In the genomic region with DNA sequence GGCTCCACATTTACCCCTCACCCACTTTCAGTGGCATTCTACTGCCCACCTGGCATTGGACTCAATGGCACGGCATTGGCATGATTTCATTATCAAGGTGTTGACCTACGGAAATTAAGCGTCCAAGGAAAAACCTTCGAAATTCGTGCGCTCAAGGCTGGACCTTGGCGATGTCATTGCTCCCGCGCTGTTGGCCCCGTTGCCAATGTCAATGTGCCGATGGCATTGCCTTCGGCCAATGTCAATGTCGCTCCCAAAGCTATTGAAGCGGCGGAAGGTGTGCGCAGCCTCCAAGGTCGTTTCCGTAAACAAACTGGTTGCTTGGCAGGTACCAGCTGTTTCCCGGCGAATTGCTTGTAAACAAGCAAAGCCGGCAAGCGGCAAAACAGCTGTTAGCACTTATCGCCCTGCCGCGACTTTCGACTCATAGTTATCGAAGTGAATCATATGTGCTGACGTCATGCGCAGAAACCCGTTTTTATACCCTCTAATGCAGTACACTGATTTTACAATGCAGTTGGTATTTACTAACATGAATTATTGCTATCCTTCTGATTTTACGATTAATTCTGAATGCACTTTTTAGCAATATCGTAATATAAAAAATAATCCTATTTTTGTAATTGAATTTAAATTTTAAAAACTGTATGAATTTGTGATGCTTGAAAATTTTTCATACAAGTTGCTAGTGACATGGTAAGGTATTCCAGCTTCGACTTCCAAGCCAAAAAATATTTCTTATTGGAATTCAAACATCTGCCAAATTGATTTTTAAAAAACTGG, we compare ENCODE assay signal across 1 fruit fly cellular context.
TF ChIP-seq lines count a peak whose summit lies in the region.

No protein-coding gene starts in this region.

TF ChIP-seq in whole organism, embryonic, 481 proteins besides CTCF, POLR2A, EP300 and RAD21 (continued from another document and continues in another):
- TF ChIP-seq CG7556 (GFP tag; optimal IDR thresholded peaks at IDR 0.05; lab: Kevin White, UChicago): peak; percentile 95
- TF ChIP-seq crc (GFP tag; optimal IDR thresholded peaks at IDR 0.05; lab: Kevin White, UChicago): peak; percentile 78
- peak; percentile 97 for TF ChIP-seq CoRest (tag; optimal IDR thresholded peaks at IDR 0.05; lab: Kevin White, UChicago)
- TF ChIP-seq Side (GFP tag; optimal IDR thresholded peaks at IDR 0.05; lab: Kevin White, UChicago): peak; percentile 78
- TF ChIP-seq Sry-β (GFP tag; optimal IDR thresholded peaks at IDR 0.05; lab: Kevin White, UChicago): peak; percentile 30
- peak; percentile 98 for TF ChIP-seq CG14441 (GFP tag; IDR thresholded peaks at IDR 0.05; lab: Robert Waterston, UW)
- peak; percentile 96 for TF ChIP-seq ind (GFP tag; optimal IDR thresholded peaks at IDR 0.05; lab: Kevin White, UChicago)
- peak; percentile 98 for TF ChIP-seq CG11456 (GFP tag; IDR thresholded peaks at IDR 0.05; lab: Robert Waterston, UW)
- no peak for TF ChIP-seq mld (GFP tag; IDR thresholded peaks at IDR 0.05; lab: Robert Waterston, UW; ENCODE audit: partially characterized antibody)
- TF ChIP-seq CG4730 (GFP tag; IDR thresholded peaks at IDR 0.05; lab: Robert Waterston, UW): peak; percentile 96
- TF ChIP-seq org-1 (GFP tag; optimal IDR thresholded peaks at IDR 0.05; lab: Kevin White, UChicago): peak; percentile 88
- peak in 1 of 2 experiments; percentile 74 for TF ChIP-seq tll (GFP tag; optimal IDR thresholded peaks at IDR 0.05; lab: Kevin White, UChicago)
- TF ChIP-seq CG9437 (GFP tag; optimal IDR thresholded peaks at IDR 0.05; lab: Kevin White, UChicago): peak; percentile 91
- TF ChIP-seq run (tag; optimal IDR thresholded peaks at IDR 0.05; lab: Kevin White, UChicago): peak; percentile 90
- TF ChIP-seq oc (tag; optimal IDR thresholded peaks at IDR 0.05; lab: Kevin White, UChicago): peak; percentile 95
- TF ChIP-seq exex (tag; optimal IDR thresholded peaks at IDR 0.05; lab: Kevin White, UChicago): peak; percentile 66
- TF ChIP-seq Awh (GFP tag; IDR thresholded peaks at IDR 0.05; lab: Robert Waterston, UW): peak; percentile 97
- TF ChIP-seq CG6854 (GFP tag; optimal IDR thresholded peaks at IDR 0.05; lab: Kevin White, UChicago): peak; percentile 92
- no peak for TF ChIP-seq prd (optimal IDR thresholded peaks at IDR 0.05; lab: Kevin White, UChicago)
- TF ChIP-seq prd (GFP tag; IDR thresholded peaks at IDR 0.05; lab: Robert Waterston, UW): peak; percentile 98
- TF ChIP-seq CG4404 (GFP tag; IDR thresholded peaks at IDR 0.05; lab: Robert Waterston, UW): peak; percentile 93
- TF ChIP-seq Mes4 (GFP tag; optimal IDR thresholded peaks at IDR 0.05; lab: Kevin White, UChicago): peak; percentile 84
- TF ChIP-seq zen2 (GFP tag; IDR thresholded peaks at IDR 0.05; lab: Robert Waterston, UW; ENCODE audit: partially characterized antibody): peak; percentile 81
- peak; percentile 83 for TF ChIP-seq CG8944 (GFP tag; optimal IDR thresholded peaks at IDR 0.05; lab: Kevin White, UChicago)
- peak; percentile 93 for TF ChIP-seq phol (tag; optimal IDR thresholded peaks at IDR 0.05; lab: Kevin White, UChicago)
- TF ChIP-seq sug (tag; optimal IDR thresholded peaks at IDR 0.05; lab: Kevin White, UChicago): peak; percentile 88
- no peak; the same call in 2 of the 3 replicates for TF ChIP-seq CG17361 (GFP tag; IDR thresholded peaks at IDR 0.05; lab: Robert Waterston, UW)
- TF ChIP-seq CG5953 (GFP tag; IDR thresholded peaks at IDR 0.05; lab: Robert Waterston, UW): peak; percentile 93
- peak; percentile 92 for TF ChIP-seq Taf1 (GFP tag; IDR thresholded peaks at IDR 0.05; lab: Robert Waterston, UW)
- peak; percentile 38 for TF ChIP-seq CG7745 (tag; optimal IDR thresholded peaks at IDR 0.05; lab: Kevin White, UChicago)
- TF ChIP-seq ATbp (GFP tag; optimal IDR thresholded peaks at IDR 0.05; lab: Kevin White, UChicago): peak; percentile 91
- peak; percentile 9 for TF ChIP-seq kni (GFP tag; optimal IDR thresholded peaks at IDR 0.05; lab: Kevin White, UChicago)
- peak; percentile 92 for TF ChIP-seq Dad (GFP tag; optimal IDR thresholded peaks at IDR 0.05; lab: Kevin White, UChicago)
- no peak for TF ChIP-seq br (optimal IDR thresholded peaks at IDR 0.05; lab: Kevin White, UChicago)
- TF ChIP-seq otp (GFP tag; IDR thresholded peaks at IDR 0.05; lab: Robert Waterston, UW): peak; percentile 97
- peak; percentile 86 for TF ChIP-seq vfl (GFP tag; optimal IDR thresholded peaks at IDR 0.05; lab: Kevin White, UChicago)
- TF ChIP-seq CG10366 (GFP tag; IDR thresholded peaks at IDR 0.05; lab: Robert Waterston, UW): peak; percentile 97
- TF ChIP-seq nmo (GFP tag; optimal IDR thresholded peaks at IDR 0.05; lab: Kevin White, UChicago): peak; percentile 97
- TF ChIP-seq CG13894 (tag; optimal IDR thresholded peaks at IDR 0.05; lab: Kevin White, UChicago): peak; percentile 86
- peak; percentile 51 for TF ChIP-seq CG17802 (tag; optimal IDR thresholded peaks at IDR 0.05; lab: Kevin White, UChicago)
- TF ChIP-seq CG1647 (GFP tag; optimal IDR thresholded peaks at IDR 0.05; lab: Kevin White, UChicago): peak; percentile 91
- no peak for TF ChIP-seq gcm (GFP tag; optimal IDR thresholded peaks at IDR 0.05; lab: Kevin White, UChicago)
- TF ChIP-seq MBD-R2 (GFP tag; IDR thresholded peaks at IDR 0.05; lab: Robert Waterston, UW): peak; percentile 92
- TF ChIP-seq CG10979 (tag; optimal IDR thresholded peaks at IDR 0.05; lab: Kevin White, UChicago): peak; percentile 96
- TF ChIP-seq CG10654 (GFP tag; optimal IDR thresholded peaks at IDR 0.05; lab: Kevin White, UChicago): peak; percentile 91
- peak; percentile 92 for TF ChIP-seq HHEX (GFP tag; optimal IDR thresholded peaks at IDR 0.05; lab: Kevin White, UChicago)
- peak; percentile 72 for TF ChIP-seq unc-4 (GFP tag; IDR thresholded peaks at IDR 0.05; lab: Robert Waterston, UW; ENCODE audit: partially characterized antibody)
- peak; percentile 96 for TF ChIP-seq CG10209 (GFP tag; optimal IDR thresholded peaks at IDR 0.05; lab: Kevin White, UChicago)
- peak; percentile 96 for TF ChIP-seq Hsf (GFP tag; optimal IDR thresholded peaks at IDR 0.05; lab: Kevin White, UChicago)
- peak; percentile 88 for TF ChIP-seq jigr1 (GFP tag; IDR thresholded peaks at IDR 0.05; lab: Robert Waterston, UW)
- TF ChIP-seq schlank (tag; optimal IDR thresholded peaks at IDR 0.05; lab: Kevin White, UChicago): peak; percentile 83
- peak; percentile 94 for TF ChIP-seq caup (GFP tag; optimal IDR thresholded peaks at IDR 0.05; lab: Kevin White, UChicago; ENCODE audit: severe bottlenecking)
- TF ChIP-seq Mad (GFP tag; optimal IDR thresholded peaks at IDR 0.05; lab: Kevin White, UChicago): peak; percentile 93
- peak; percentile 83 for TF ChIP-seq dan (GFP tag; IDR thresholded peaks at IDR 0.05; lab: Robert Waterston, UW)
- TF ChIP-seq rib (GFP tag; IDR thresholded peaks at IDR 0.05; lab: Robert Waterston, UW): peak; percentile 95
- peak; percentile 76 for TF ChIP-seq TFAM (GFP tag; optimal IDR thresholded peaks at IDR 0.05; lab: Kevin White, UChicago)
- peak; percentile 94 for TF ChIP-seq mam (GFP tag; optimal IDR thresholded peaks at IDR 0.05; lab: Kevin White, UChicago)
- TF ChIP-seq eyg (GFP tag; optimal IDR thresholded peaks at IDR 0.05; lab: Kevin White, UChicago): peak; percentile 85
- TF ChIP-seq CG2199 (GFP tag; IDR thresholded peaks at IDR 0.05; lab: Robert Waterston, UW): peak; percentile 96
- no peak for TF ChIP-seq vnd (GFP tag; IDR thresholded peaks at IDR 0.05; lab: Robert Waterston, UW; ENCODE audit: partially characterized antibody)
- TF ChIP-seq Gsc (GFP tag; IDR thresholded peaks at IDR 0.05; lab: Robert Waterston, UW): peak; percentile 90
- peak; percentile 95 for TF ChIP-seq CG13296 (GFP tag; optimal IDR thresholded peaks at IDR 0.05; lab: Kevin White, UChicago)
- peak; percentile 77; the same call in 1 of the 3 replicates for TF ChIP-seq sr (GFP tag; IDR thresholded peaks at IDR 0.05; lab: Robert Waterston, UW)
- TF ChIP-seq CG3726 (GFP tag; IDR thresholded peaks at IDR 0.05; lab: Robert Waterston, UW): peak; percentile 88
- TF ChIP-seq CG8359 (GFP tag; optimal IDR thresholded peaks at IDR 0.05; lab: Kevin White, UChicago; ENCODE audit: borderline replicate concordance): peak; percentile 85
- TF ChIP-seq Kr (GFP tag; optimal IDR thresholded peaks at IDR 0.05; lab: Kevin White, UChicago): peak; percentile 87
- peak; percentile 77 for TF ChIP-seq Doc2 (GFP tag; IDR thresholded peaks at IDR 0.05; lab: Robert Waterston, UW)
- peak; percentile 62 to 91 for TF ChIP-seq insv (GFP tag; optimal IDR thresholded peaks at IDR 0.05; lab: Kevin White, UChicago)
- TF ChIP-seq salm (tag; optimal IDR thresholded peaks at IDR 0.05; lab: Kevin White, UChicago): peak; percentile 88
- peak; percentile 84 for TF ChIP-seq pum (GFP tag; optimal IDR thresholded peaks at IDR 0.05; lab: Kevin White, UChicago)
- peak; percentile 94 for TF ChIP-seq CG9215 (GFP tag; IDR thresholded peaks at IDR 0.05; lab: Robert Waterston, UW)
- peak; percentile 97 for TF ChIP-seq CG2678 (tag; optimal IDR thresholded peaks at IDR 0.05; lab: Kevin White, UChicago)
- TF ChIP-seq eve (GFP tag; optimal IDR thresholded peaks at IDR 0.05; lab: Kevin White, UChicago): no peak
- no peak for TF ChIP-seq ato (GFP tag; IDR thresholded peaks at IDR 0.05; lab: Robert Waterston, UW; ENCODE audit: partially characterized antibody)
- no peak for TF ChIP-seq CG8290 (GFP tag; optimal IDR thresholded peaks at IDR 0.05; lab: Kevin White, UChicago)
- TF ChIP-seq CG8290 (tag; optimal IDR thresholded peaks at IDR 0.05; lab: Kevin White, UChicago): peak in 1 of 2 experiments; percentile 53
- peak; percentile 92 for TF ChIP-seq Dek (tag; optimal IDR thresholded peaks at IDR 0.05; lab: Kevin White, UChicago)
- TF ChIP-seq stc (GFP tag; IDR thresholded peaks at IDR 0.05; lab: Robert Waterston, UW): peak; percentile 97
- peak; percentile 99 for TF ChIP-seq CG34422 (GFP tag; IDR thresholded peaks at IDR 0.05; lab: Robert Waterston, UW)
- peak; percentile 92 for TF ChIP-seq CG9817 (tag; optimal IDR thresholded peaks at IDR 0.05; lab: Kevin White, UChicago)
- peak; percentile 95 for TF ChIP-seq CG13424 (tag; optimal IDR thresholded peaks at IDR 0.05; lab: Kevin White, UChicago)
- peak; percentile 89 for TF ChIP-seq CG34224 (GFP tag; IDR thresholded peaks at IDR 0.05; lab: Robert Waterston, UW; ENCODE audit: partially characterized antibody)
- peak; percentile 97 for TF ChIP-seq CG12391 (tag; optimal IDR thresholded peaks at IDR 0.05; lab: Kevin White, UChicago)
- peak; percentile 74 for TF ChIP-seq CG4360 (GFP tag; IDR thresholded peaks at IDR 0.05; lab: Robert Waterston, UW)
- TF ChIP-seq ash1 (GFP tag; optimal IDR thresholded peaks at IDR 0.05; lab: Kevin White, UChicago): peak; percentile 4
- peak; percentile 88 for TF ChIP-seq CG7786 (GFP tag; optimal IDR thresholded peaks at IDR 0.05; lab: Kevin White, UChicago)
- TF ChIP-seq CG7987 (GFP tag; optimal IDR thresholded peaks at IDR 0.05; lab: Kevin White, UChicago): peak; percentile 77
- TF ChIP-seq CG6175 (GFP tag; IDR thresholded peaks at IDR 0.05; lab: Robert Waterston, UW): peak; percentile 90
- TF ChIP-seq CG7271 (tag; optimal IDR thresholded peaks at IDR 0.05; lab: Kevin White, UChicago): peak; percentile 83
- peak; percentile 91 for TF ChIP-seq CG16815 (GFP tag; optimal IDR thresholded peaks at IDR 0.05; lab: Kevin White, UChicago)
- peak; percentile 97 for TF ChIP-seq E2f1 (GFP tag; IDR thresholded peaks at IDR 0.05; lab: Robert Waterston, UW)
- no peak for TF ChIP-seq Sox100B (GFP tag; optimal IDR thresholded peaks at IDR 0.05; lab: Kevin White, UChicago)
- TF ChIP-seq ap (GFP tag; IDR thresholded peaks at IDR 0.05; lab: Robert Waterston, UW): peak; percentile 95
- peak; percentile 53 for TF ChIP-seq Sry-δ (GFP tag; optimal IDR thresholded peaks at IDR 0.05; lab: Kevin White, UChicago)
- peak; percentile 93 for TF ChIP-seq HLH54F (GFP tag; optimal IDR thresholded peaks at IDR 0.05; lab: Kevin White, UChicago)
- TF ChIP-seq dmrt99B (tag; optimal IDR thresholded peaks at IDR 0.05; lab: Kevin White, UChicago): peak; percentile 97
- TF ChIP-seq Dip2 (GFP tag; IDR thresholded peaks at IDR 0.05; lab: Robert Waterston, UW): peak; percentile 59
- TF ChIP-seq tin (GFP tag; optimal IDR thresholded peaks at IDR 0.05; lab: Kevin White, UChicago): peak; percentile 96
- TF ChIP-seq CG31388 (GFP tag; optimal IDR thresholded peaks at IDR 0.05; lab: Kevin White, UChicago): peak; percentile 88
- no peak for TF ChIP-seq hth (optimal IDR thresholded peaks at IDR 0.05; lab: Kevin White, UChicago)
- peak; percentile 95 for TF ChIP-seq Mrtf (GFP tag; IDR thresholded peaks at IDR 0.05; lab: Robert Waterston, UW)
- peak; percentile 86 for TF ChIP-seq CG6254 (GFP tag; optimal IDR thresholded peaks at IDR 0.05; lab: Kevin White, UChicago)
- peak; percentile 87 for TF ChIP-seq YL-1 (GFP tag; optimal IDR thresholded peaks at IDR 0.05; lab: Kevin White, UChicago)
- TF ChIP-seq CG12071 (GFP tag; optimal IDR thresholded peaks at IDR 0.05; lab: Kevin White, UChicago): peak; percentile 92
- no peak for TF ChIP-seq CG4854 (GFP tag; optimal IDR thresholded peaks at IDR 0.05; lab: Kevin White, UChicago)
- TF ChIP-seq pita (GFP tag; optimal IDR thresholded peaks at IDR 0.05; lab: Kevin White, UChicago): no peak
- peak; percentile 95 for TF ChIP-seq ems (GFP tag; optimal IDR thresholded peaks at IDR 0.05; lab: Kevin White, UChicago)
- TF ChIP-seq Bdp1 (GFP tag; optimal IDR thresholded peaks at IDR 0.05; lab: Kevin White, UChicago): peak; percentile 86
- peak; percentile 94 for TF ChIP-seq CG4424 (GFP tag; optimal IDR thresholded peaks at IDR 0.05; lab: Kevin White, UChicago)
- peak; percentile 54; the same call in 1 of the 2 replicates for TF ChIP-seq Bgb (GFP tag; IDR thresholded peaks at IDR 0.05; lab: Robert Waterston, UW; ENCODE audit: partially characterized antibody)
- TF ChIP-seq fru (optimal IDR thresholded peaks at IDR 0.05; lab: Kevin White, UChicago): no peak
- peak; percentile 90 for TF ChIP-seq cwo (GFP tag; optimal IDR thresholded peaks at IDR 0.05; lab: Kevin White, UChicago)
- peak; percentile 78 for TF ChIP-seq CG10565 (GFP tag; optimal IDR thresholded peaks at IDR 0.05; lab: Kevin White, UChicago)
- peak; percentile 98 for TF ChIP-seq Med (GFP tag; lab: Kevin White, UChicago)
- peak; percentile 89 for TF ChIP-seq CG11696 (GFP tag; IDR thresholded peaks at IDR 0.05; lab: Robert Waterston, UW)
- peak; percentile 96 for TF ChIP-seq H15 (GFP tag; IDR thresholded peaks at IDR 0.05; lab: Robert Waterston, UW)
- TF ChIP-seq ken (GFP tag; IDR thresholded peaks at IDR 0.05; lab: Robert Waterston, UW): peak; percentile 91
- TF ChIP-seq ham (GFP tag; IDR thresholded peaks at IDR 0.05; lab: Robert Waterston, UW): peak; percentile 81
- peak; percentile 87 for TF ChIP-seq CG30431 (GFP tag; optimal IDR thresholded peaks at IDR 0.05; lab: Kevin White, UChicago)
- TF ChIP-seq Abd-B (GFP tag; optimal IDR thresholded peaks at IDR 0.05; lab: Kevin White, UChicago): peak; percentile 95
- peak; percentile 87 for TF ChIP-seq trem (tag; optimal IDR thresholded peaks at IDR 0.05; lab: Kevin White, UChicago)
